Worm (Caenorhabditis elegans): ENCODE results near the gene lcmt-1.

DNA sequence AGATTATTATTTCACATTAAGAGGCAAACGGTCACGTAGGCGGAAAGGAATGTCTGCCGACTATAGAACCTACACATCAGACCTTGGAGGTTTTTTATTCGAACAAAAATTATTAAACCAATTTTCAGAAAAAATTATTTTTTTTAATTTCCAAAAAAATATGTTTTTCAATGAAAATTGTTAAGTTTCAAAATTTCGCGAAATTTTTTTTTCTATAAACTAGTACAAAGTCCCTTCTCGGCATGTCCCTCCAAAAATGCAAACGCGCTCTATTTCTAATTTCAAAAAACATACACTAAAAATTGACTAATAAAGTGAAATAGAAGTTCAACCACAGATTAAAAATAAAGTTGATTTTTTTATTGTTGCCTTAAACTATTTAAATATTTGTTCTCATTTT is 21.7 kb downstream of the lcmt-1 start, which contains the start of gene ckb-1:
- no peak for TF ChIP-seq flt-1 (GFP tag; IDR thresholded peaks at IDR 0.05)
- no peak for TF ChIP-seq ztf-29 (GFP tag; IDR thresholded peaks at IDR 0.05)
- TF ChIP-seq T22C8.4 (GFP tag; IDR thresholded peaks at IDR 0.05) = no peak
- no peak for TF ChIP-seq klf-2 (GFP tag; conservative IDR thresholded peaks at IDR 0.05)
- no peak for TF ChIP-seq cog-1 (tag; optimal IDR thresholded peaks at IDR 0.05)
- no peak for TF ChIP-seq ref-1 (GFP tag; conservative IDR thresholded peaks at IDR 0.05)
- no peak for TF ChIP-seq med-1 (GFP tag; optimal IDR thresholded peaks at IDR 0.05; ENCODE audit: insufficient read depth)
- no peak for TF ChIP-seq ztf-23 (GFP tag; IDR thresholded peaks at IDR 0.05)
- no peak for TF ChIP-seq tab-1 (GFP tag; IDR thresholded peaks at IDR 0.05)

Measured in whole organism, midembryonic.